Worm (Caenorhabditis elegans) whole organism, L1 larva: ENCODE data around the gene ost-1.

Experiments
- C34B4.2 ChIP-seq: sonication (generic microtip); optimal IDR thresholded peaks from 2 replicates; lab custom pipeline; 2017; ENCODE audit warnings: mild to moderate bottlenecking, missing genetic modification characterization, missing compliant biosample characterization
- Y116A8C.19 ChIP-seq: sonication (generic microtip); optimal IDR thresholded peaks from 2 replicates; lab custom pipeline; 2016; ENCODE audit warnings: missing compliant biosample characterization, missing genetic modification characterization, borderline replicate concordance
- aly-2 ChIP-seq: fragments of 150-350 bp; optimal IDR thresholded peaks from 2 replicates; lab custom pipeline; 2014; ENCODE audit warnings: missing biosample characterization, missing genetic modification characterization
- ama-1 ChIP-seq: fragments of 150-350 bp; optimal IDR thresholded peaks from 2 replicates; lab custom pipeline; 2014
- blmp-1 ChIP-seq: fragments of 150-350 bp; optimal IDR thresholded peaks from 2 replicates; lab custom pipeline; 2014; ENCODE audit warnings: missing biosample characterization, missing genetic modification characterization
- ceh-82 ChIP-seq, 3 experiments: fragments of 150-350 bp in 1 of 3; sonication (generic microtip) in 2 of 3; optimal IDR thresholded peaks; 2 replicates each; lab custom pipeline; 2014 to 2017; ENCODE audit warnings: missing biosample characterization in 3 of 3, missing genetic modification characterization in 3 of 3
- dpl-1 ChIP-seq, 3 experiments: fragments of 150-350 bp in 2 of 3; sonication (generic microtip) in 1 of 3; optimal IDR thresholded peaks; 2 replicates each; lab custom pipeline; 2014 to 2017; ENCODE audit warnings: missing biosample characterization in 3 of 3, missing genetic modification characterization in 3 of 3, missing genetic modification reagents in 3 of 3
- efl-1 ChIP-seq, 4 experiments: fragments of 150-350 bp; optimal IDR thresholded peaks in 3 of 4; peaks in 1 of 4; 1 replicate in 1 of 4; 2 replicates in 3 of 4; lab custom pipeline; 2014; ENCODE audit warnings: missing biosample characterization in 2 of 4, missing genetic modification characterization in 2 of 4, missing genetic modification reagents in 2 of 4
- egl-27 ChIP-seq, 2 experiments: fragments of 150-350 bp in 1 of 2; sonication (generic microtip); optimal IDR thresholded peaks; 3 replicates each; lab custom pipeline; 2017 to 2018; ENCODE audit warnings: missing biosample characterization in 2 of 2, missing genetic modification characterization in 2 of 2, missing genetic modification reagents in 2 of 2
- elt-2 ChIP-seq: sonication (generic microtip); optimal IDR thresholded peaks from 2 replicates; lab custom pipeline; 2016; ENCODE audit warnings: missing genetic modification characterization, mild to moderate bottlenecking, inconsistent platforms, missing compliant biosample characterization, missing genetic modification reagents
- elt-3 ChIP-seq, 6 experiments: fragments of 150-350 bp in 1 of 6; sonication (generic microtip); optimal IDR thresholded peaks; 2 replicates each; lab custom pipeline; 2017 to 2018; ENCODE audit warnings: missing biosample characterization in 6 of 6, missing genetic modification characterization in 6 of 6, inconsistent platforms in 1 of 6
- ets-5 ChIP-seq: fragments of 200-800 bp; sonication (Bioruptor generic); IDR thresholded peaks from 2 replicates; pipeline ENCODE4 v1.3.6; 2022; ENCODE audit warnings: missing genetic modification characterization, missing compliant biosample characterization
- fkh-10 ChIP-seq: sonication (generic microtip); optimal IDR thresholded peaks from 2 replicates; lab custom pipeline; 2017; ENCODE audit warnings: missing biosample characterization, missing genetic modification reagents, missing genetic modification characterization
- fkh-4 ChIP-seq: sonication (generic microtip); optimal IDR thresholded peaks from 2 replicates; lab custom pipeline; 2016; ENCODE audit warnings: missing compliant biosample characterization, missing genetic modification characterization, borderline replicate concordance
- fkh-8 ChIP-seq: sonication (generic microtip); optimal IDR thresholded peaks from 2 replicates; lab custom pipeline; 2016; ENCODE audit warnings: mild to moderate bottlenecking, missing genetic modification characterization, missing compliant biosample characterization
- grh-1 ChIP-seq: fragments of 200-800 bp; sonication (Bioruptor generic); IDR thresholded peaks from 2 replicates; pipeline ENCODE4 v1.3.6; 2022; ENCODE audit warnings: missing genetic modification reagents, missing genetic modification characterization, missing compliant biosample characterization
- irx-1 ChIP-seq: sonication (generic microtip); optimal IDR thresholded peaks from 2 replicates; lab custom pipeline; 2016; ENCODE audit warnings: missing genetic modification characterization, missing compliant biosample characterization
- lin-13 ChIP-seq: fragments of 150-350 bp; optimal IDR thresholded peaks from 2 replicates; lab custom pipeline; 2014; ENCODE audit warnings: missing biosample characterization, missing genetic modification reagents, missing genetic modification characterization
- mab-9 ChIP-seq: fragments of 200-800 bp; sonication (Bioruptor generic); IDR thresholded peaks from 2 replicates; pipeline ENCODE4 v1.3.6; 2022; ENCODE audit warnings: missing genetic modification reagents, missing genetic modification characterization, missing compliant biosample characterization
- mdl-1 ChIP-seq, 2 experiments: fragments of 150-350 bp; optimal IDR thresholded peaks; 2 replicates each; lab custom pipeline; 2014 to 2017; ENCODE audit warnings: missing biosample characterization in 2 of 2, missing genetic modification characterization in 2 of 2, inconsistent platforms in 1 of 2
- mep-1 ChIP-seq: fragments of 150-350 bp; optimal IDR thresholded peaks from 2 replicates; lab custom pipeline; 2014; ENCODE audit warnings: missing biosample characterization, missing genetic modification characterization
- nhr-11 ChIP-seq: fragments of 150-350 bp; optimal IDR thresholded peaks from 2 replicates; lab custom pipeline; 2014; ENCODE audit warnings: missing biosample characterization, missing genetic modification characterization
- nhr-19 ChIP-seq: fragments of 200-800 bp; sonication (Bioruptor generic); conservative IDR thresholded peaks from 2 replicates; pipeline ENCODE4 v1.3.6; 2022; ENCODE audit warnings: missing genetic modification characterization, missing compliant biosample characterization
- nhr-28 ChIP-seq: fragments of 150-350 bp; optimal IDR thresholded peaks from 2 replicates; lab custom pipeline; 2014; ENCODE audit warnings: missing biosample characterization, missing genetic modification characterization
- nhr-71 ChIP-seq: sonication (generic microtip); optimal IDR thresholded peaks from 2 replicates; lab custom pipeline; 2016; ENCODE audit warnings: mild to moderate bottlenecking, missing genetic modification characterization, moderate library complexity, missing compliant biosample characterization
- nhr-76 ChIP-seq: sonication (generic microtip); optimal IDR thresholded peaks from 2 replicates; lab custom pipeline; 2017; ENCODE audit warnings: missing biosample characterization, missing genetic modification characterization
- nhr-85 ChIP-seq: sonication (generic microtip); peaks from one replicate; lab custom pipeline; 2016; ENCODE audit warnings: missing genetic modification characterization, inconsistent platforms, missing compliant biosample characterization
- pqm-1 ChIP-seq: sonication (generic microtip); optimal IDR thresholded peaks from 3 replicates; lab custom pipeline; 2017; ENCODE audit warnings: missing biosample characterization, missing genetic modification characterization
- rnt-1 ChIP-seq: sonication (generic microtip); optimal IDR thresholded peaks from 2 replicates; lab custom pipeline; 2016; ENCODE audit warnings: mild to moderate bottlenecking, missing genetic modification characterization, moderate library complexity, missing compliant biosample characterization
- snpc-4 ChIP-seq: fragments of 150-350 bp; optimal IDR thresholded peaks from 2 replicates; lab custom pipeline; 2014; ENCODE audit warnings: missing biosample characterization, missing genetic modification characterization
- snu-23 ChIP-seq: sonication (generic microtip); optimal IDR thresholded peaks from 2 replicates; lab custom pipeline; 2016; ENCODE audit warnings: missing genetic modification characterization, missing compliant biosample characterization
- sox-4 ChIP-seq: sonication (generic microtip); optimal IDR thresholded peaks from 2 replicates; lab custom pipeline; 2016; ENCODE audit warnings: missing genetic modification characterization, missing compliant biosample characterization
- sptf-1 ChIP-seq: fragments of 150-350 bp; optimal IDR thresholded peaks from 2 replicates; lab custom pipeline; 2014; ENCODE audit warnings: missing biosample characterization, missing genetic modification characterization
- swsn-7 ChIP-seq: sonication (generic microtip); optimal IDR thresholded peaks from 2 replicates; lab custom pipeline; 2016; ENCODE audit warnings: missing genetic modification characterization, missing compliant biosample characterization
- tlp-1 ChIP-seq: fragments of 150-350 bp; optimal IDR thresholded peaks from 2 replicates; lab custom pipeline; 2014; ENCODE audit warnings: missing biosample characterization, missing genetic modification characterization
- zip-4 ChIP-seq: fragments of 200-800 bp; sonication (Bioruptor generic); optimal IDR thresholded peaks from 2 replicates; lab custom pipeline; 2018; ENCODE audit warnings: mild to moderate bottlenecking, missing genetic modification characterization, moderate library complexity, missing compliant biosample characterization
- ztf-11 ChIP-seq, 2 experiments: sonication (generic microtip); optimal IDR thresholded peaks; 2 replicates each; lab custom pipeline; 2016 to 2017; ENCODE audit warnings: missing genetic modification characterization in 2 of 2, missing biosample characterization in 1 of 2, missing compliant biosample characterization in 1 of 2
- ztf-4 ChIP-seq: fragments of 150-350 bp; optimal IDR thresholded peaks from 2 replicates; lab custom pipeline; 2014; ENCODE audit warnings: missing biosample characterization, missing genetic modification characterization

ost-1 gene

DNA sequence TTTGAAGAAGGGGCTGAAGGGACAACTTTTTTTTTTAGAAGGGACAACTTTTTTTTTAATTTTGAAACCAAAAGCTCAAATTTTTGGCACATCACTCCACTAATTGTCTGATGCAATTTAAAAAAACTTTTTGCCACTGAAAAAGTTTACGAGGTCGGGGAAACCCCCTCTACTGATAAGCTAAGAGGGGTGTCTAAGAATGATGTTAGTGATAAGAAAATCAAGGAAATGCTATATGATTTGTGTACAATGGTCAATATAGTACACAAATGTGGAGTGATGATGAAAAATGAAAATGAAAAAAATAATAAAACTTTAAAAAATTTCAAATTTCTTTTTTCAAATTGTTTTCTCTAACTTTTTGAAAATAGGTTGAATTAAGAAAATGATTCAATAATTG, 40.4 kb downstream of the ost-1 start (continued):
- TF ChIP-seq tlp-1 (tag; lab: Kevin White, UChicago), result peak; percentile 57
- TF ChIP-seq nhr-85 (tag; lab: Kevin White, UChicago), result peak; percentile 11
- no peak for TF ChIP-seq mdl-1 (tag; optimal IDR thresholded peaks at IDR 0.05; lab: Kevin White, UChicago)
- no peak for TF ChIP-seq nhr-11 (tag; lab: Kevin White, UChicago)
- TF ChIP-seq ets-5, result no peak

DNA sequence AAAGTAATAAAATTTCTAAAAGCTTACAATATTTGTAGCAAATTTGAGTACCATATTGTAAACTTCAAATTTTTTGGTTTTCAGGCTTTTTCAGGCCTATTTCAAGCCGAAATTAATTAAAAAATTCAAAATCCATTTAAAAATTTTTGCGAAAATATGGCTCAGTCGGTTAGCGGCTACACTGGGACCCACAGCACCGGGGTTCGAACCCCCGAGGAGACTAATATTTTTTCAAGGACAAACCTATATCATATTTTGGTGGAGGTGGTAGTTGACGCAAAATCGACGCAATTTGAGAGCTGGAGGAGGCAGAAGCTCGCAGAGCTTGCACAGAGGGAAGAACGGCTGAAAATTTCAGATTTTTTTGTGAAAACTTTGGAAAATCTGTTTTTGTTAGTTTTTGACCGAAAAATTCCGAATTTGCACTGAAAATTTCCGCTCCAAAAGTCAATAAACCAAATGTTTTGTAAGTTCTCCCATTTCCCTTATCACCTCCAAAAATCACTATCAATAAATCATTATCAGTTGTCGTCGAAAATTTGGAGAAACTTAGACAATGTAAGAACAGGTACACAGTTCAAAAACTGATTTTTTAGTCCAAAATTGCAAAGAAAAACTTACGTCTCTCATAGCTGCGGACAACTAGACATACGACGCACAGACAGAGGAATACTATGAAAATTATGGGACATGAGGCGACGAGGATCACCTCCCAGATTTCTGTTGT, 41.4 kb downstream of the ost-1 start:
- TF ChIP-seq egl-27 (tag; optimal IDR thresholded peaks at IDR 0.05; lab: Kevin White, UChicago) (no peak), ztf-11 (tag; optimal IDR thresholded peaks at IDR 0.05; lab: Kevin White, UChicago) (no peak), zip-4 (GFP tag; lab: Kevin White, UChicago) (no peak), elt-2 (tag; lab: Kevin White, UChicago) (peak; percentile 56), elt-3 (tag; optimal IDR thresholded peaks at IDR 0.05; lab: Kevin White, UChicago) (peak in 1 of 6 experiments; percentile 10), efl-1 (optimal IDR thresholded peaks at IDR 0.05; lab: Kevin White, UChicago) (no peak), efl-1 (GFP tag; optimal IDR thresholded peaks at IDR 0.05 in 1 of 2; lab: Kevin White, UChicago) (peak in 1 of 2 experiments; percentile 41), lin-13 (GFP tag; lab: Kevin White, UChicago) (no peak), nhr-85 (tag; lab: Kevin White, UChicago) (peak; percentile 56), dpl-1 (GFP tag; optimal IDR thresholded peaks at IDR 0.05; lab: Kevin White, UChicago) (no peak), pqm-1 (tag; lab: Kevin White, UChicago) (peak; percentile 31), nhr-71 (tag; lab: Kevin White, UChicago) (no peak)

DNA sequence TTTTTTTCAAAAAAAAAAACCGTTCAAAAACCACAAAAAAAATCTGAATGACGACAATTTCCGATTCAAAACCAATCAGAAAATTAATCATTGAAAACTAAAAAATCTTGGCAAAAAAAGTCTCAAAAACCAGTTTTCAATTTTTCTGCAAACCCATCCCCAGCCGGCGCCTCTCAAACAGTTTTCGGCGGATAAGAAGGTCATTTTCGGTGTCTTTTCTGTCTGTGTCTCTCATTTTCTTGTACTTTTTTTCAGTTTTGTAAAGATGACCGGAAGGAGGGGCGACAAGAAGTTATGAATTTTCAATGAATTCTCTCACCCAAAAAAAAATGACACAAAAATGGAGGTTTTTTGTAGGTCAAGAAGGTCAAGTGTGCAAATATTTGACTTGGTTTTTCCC, 48.0 kb downstream of the ost-1 start:
- TF ChIP-seq ama-1 (no peak), blmp-1 (peak; percentile 15), mab-9 (no peak), C34B4.2 (tag; lab: Kevin White, UChicago) (no peak), zip-4 (GFP tag; lab: Kevin White, UChicago) (no peak), Y116A8C.19 (tag; lab: Kevin White, UChicago) (no peak), fkh-10 (no peak), fkh-4 (tag; lab: Kevin White, UChicago) (no peak), elt-3 (tag; optimal IDR thresholded peaks at IDR 0.05; lab: Kevin White, UChicago) (peak in 1 of 6 experiments; percentile 52), ztf-11 (tag; optimal IDR thresholded peaks at IDR 0.05; lab: Kevin White, UChicago) (no peak), snu-23 (GFP tag; lab: Kevin White, UChicago) (peak; percentile 16), sox-4 (tag; lab: Kevin White, UChicago) (no peak), mep-1 (tag; lab: Kevin White, UChicago) (no peak), ets-5 (no peak), irx-1 (tag; lab: Kevin White, UChicago) (no peak), elt-2 (tag; lab: Kevin White, UChicago) (no peak), snpc-4 (tag; lab: Kevin White, UChicago) (no peak), rnt-1 (no peak), nhr-76 (tag; lab: Kevin White, UChicago) (no peak), nhr-28 (no peak), nhr-85 (tag; lab: Kevin White, UChicago) (peak; percentile 94), swsn-7 (no peak), ztf-4 (no peak), grh-1 (GFP tag; lab: Robert Waterston, UW) (peak; percentile 75), nhr-11 (tag; lab: Kevin White, UChicago) (no peak), mdl-1 (tag; optimal IDR thresholded peaks at IDR 0.05; lab: Kevin White, UChicago) (no peak), ceh-82 (tag; optimal IDR thresholded peaks at IDR 0.05; lab: Kevin White, UChicago) (no peak), sptf-1 (tag; lab: Kevin White, UChicago) (no peak), nhr-19 (no peak), aly-2 (no peak), fkh-8 (tag; lab: Kevin White, UChicago) (no peak)
- TF ChIP-seq, all 84 proteins: peak for 5
